Worm (Caenorhabditis elegans) whole organism, late embryonic: ENCODE results near the gene F10E7.1.

Source experiments
- F13H6.1 ChIP-seq: sonication (generic microtip); optimal IDR thresholded peaks from 2 replicates; lab custom pipeline; 2016; ENCODE audit warnings: missing genetic modification characterization, missing compliant biosample characterization
- ahr-1 ChIP-seq: sonication (generic microtip); optimal IDR thresholded peaks from 2 replicates; lab custom pipeline; 2016; ENCODE audit warnings: missing genetic modification characterization, missing compliant biosample characterization
- ceh-22 ChIP-seq: sonication (generic microtip); optimal IDR thresholded peaks from 2 replicates; lab custom pipeline; 2017; ENCODE audit warnings: missing biosample characterization, missing genetic modification characterization
- dmd-4 ChIP-seq: sonication (generic microtip); optimal IDR thresholded peaks from 2 replicates; lab custom pipeline; 2016; ENCODE audit warnings: borderline replicate concordance, missing genetic modification characterization, missing compliant biosample characterization
- gmeb-2 ChIP-seq: sonication (generic microtip); optimal IDR thresholded peaks from 2 replicates; lab custom pipeline; 2016; ENCODE audit warnings: missing genetic modification characterization, inconsistent platforms, missing compliant biosample characterization
- hlh-30 ChIP-seq: sonication (generic microtip); optimal IDR thresholded peaks from 2 replicates; lab custom pipeline; 2017; ENCODE audit warnings: antibody characterized with exemption, missing genetic modification characterization, missing compliant biosample characterization; ENCODE audit not compliant: insufficient read depth
- hlh-6 ChIP-seq: sonication (generic microtip); optimal IDR thresholded peaks from 2 replicates; lab custom pipeline; 2016; ENCODE audit warnings: missing genotype, missing genetic modification characterization, missing compliant biosample characterization
- hlh-8 ChIP-seq: sonication (generic microtip); optimal IDR thresholded peaks from 2 replicates; lab custom pipeline; 2016; ENCODE audit warnings: missing genotype, missing genetic modification characterization, missing compliant biosample characterization
- nfya-1 ChIP-seq: sonication (generic microtip); optimal IDR thresholded peaks from 2 replicates; lab custom pipeline; 2017; ENCODE audit warnings: missing genetic modification characterization, mild to moderate bottlenecking, missing compliant biosample characterization, antibody characterized with exemption, moderate library complexity
- odd-2 ChIP-seq: sonication (generic microtip); optimal IDR thresholded peaks from 2 replicates; lab custom pipeline; 2017; ENCODE audit warnings: antibody characterized with exemption, mild to moderate bottlenecking, missing genetic modification characterization, missing compliant biosample characterization
- pha-4 ChIP-seq: fragments of 150-350 bp; optimal IDR thresholded peaks from 2 replicates; lab custom pipeline; 2018; ENCODE audit warnings: missing biosample characterization, missing genetic modification reagents, missing genetic modification characterization

ce11 chrII:7122661-7123418 lies 3.7 kb upstream of the F10E7.1 start, which contains the start of gene F10E7.11:
- TF ChIP-seq odd-2, result no peak
- TF ChIP-seq ceh-22 (tag; lab: Kevin White, UChicago), result no peak
- TF ChIP-seq ahr-1 (tag; lab: Kevin White, UChicago), result no peak
- TF ChIP-seq dmd-4 (tag; lab: Kevin White, UChicago), result no peak
- no peak for TF ChIP-seq nfya-1 (tag; lab: Kevin White, UChicago)
- TF ChIP-seq F13H6.1 (tag; lab: Kevin White, UChicago), result no peak
- TF ChIP-seq hlh-6 (tag; lab: Kevin White, UChicago), result no peak
- TF ChIP-seq hlh-30 (tag; lab: Kevin White, UChicago), result no peak
- TF ChIP-seq pha-4 (tag; lab: Kevin White, UChicago), result no peak
- TF ChIP-seq hlh-8 (tag; lab: Kevin White, UChicago), result no peak
- no peak for TF ChIP-seq gmeb-2 (tag; lab: Kevin White, UChicago)
